Fruit fly (Drosophila melanogaster): ENCODE measurements around the gene Herp.

The Herp gene

dm6 chr2L:7777979-7778692 lies 21.7 kb downstream of the Herp start, which contains the start of gene CG7179 (continued):
- TF ChIP-seq CG6175 (GFP tag; IDR thresholded peaks at IDR 0.05) (no peak), Poxn (GFP tag; IDR thresholded peaks at IDR 0.05) (no peak), CG12155 (GFP tag; optimal IDR thresholded peaks at IDR 0.05) (no peak), MTF-1 (GFP tag; optimal IDR thresholded peaks at IDR 0.05; ENCODE audit: borderline replicate concordance) (no peak), CoRest (tag; optimal IDR thresholded peaks at IDR 0.05) (peak; percentile 21), CG4360 (GFP tag; IDR thresholded peaks at IDR 0.05) (no peak), nmo (GFP tag; optimal IDR thresholded peaks at IDR 0.05) (no peak), GATAe (GFP tag; conservative IDR thresholded peaks at IDR 0.05) (no peak), CHES-1-like (GFP tag; optimal IDR thresholded peaks at IDR 0.05) (no peak), Optix (GFP tag; IDR thresholded peaks at IDR 0.05) (no peak), hb (GFP tag; IDR thresholded peaks at IDR 0.05; ENCODE audit: partially characterized antibody) (no peak), schlank (tag; optimal IDR thresholded peaks at IDR 0.05) (no peak), Dek (tag; optimal IDR thresholded peaks at IDR 0.05) (no peak), Hr78 (GFP tag; optimal IDR thresholded peaks at IDR 0.05) (no peak), repo (GFP tag; optimal IDR thresholded peaks at IDR 0.05) (no peak), HLHmδ (GFP tag; optimal IDR thresholded peaks at IDR 0.05) (no peak), CG17612 (GFP tag; IDR thresholded peaks at IDR 0.05) (no peak), Ssrp (tag; optimal IDR thresholded peaks at IDR 0.05) (no peak), fd96Cb (tag; optimal IDR thresholded peaks at IDR 0.05) (no peak), pfk (GFP tag; optimal IDR thresholded peaks at IDR 0.05) (no peak), Med (GFP tag) (no peak), bsh (GFP tag; optimal IDR thresholded peaks at IDR 0.05) (no peak), BEAF-32 (GFP tag; optimal IDR thresholded peaks at IDR 0.05) (no peak), HHEX (GFP tag; optimal IDR thresholded peaks at IDR 0.05) (peak; percentile 38), CG1603 (tag; optimal IDR thresholded peaks at IDR 0.05) (no peak), Sox100B (GFP tag; optimal IDR thresholded peaks at IDR 0.05) (peak; percentile 5), CG5953 (GFP tag; IDR thresholded peaks at IDR 0.05) (no peak), Taf1 (GFP tag; IDR thresholded peaks at IDR 0.05) (no peak), ATbp (GFP tag; optimal IDR thresholded peaks at IDR 0.05) (peak; percentile 38), Max (GFP tag; optimal IDR thresholded peaks at IDR 0.05) (no peak), Rfx (GFP tag; IDR thresholded peaks at IDR 0.05) (no peak), MESR4 (GFP tag; optimal IDR thresholded peaks at IDR 0.05) (no peak), CG3163 (GFP tag; optimal IDR thresholded peaks at IDR 0.05) (no peak), odd (GFP tag; optimal IDR thresholded peaks at IDR 0.05) (no peak), NfI (GFP tag; optimal IDR thresholded peaks at IDR 0.05) (no peak), CG15601 (tag; optimal IDR thresholded peaks at IDR 0.05) (no peak), ci (GFP tag; IDR thresholded peaks at IDR 0.05) (0 out of 3 replicates have a peak, but pooled peaks have one; percentile 11), Camta (GFP tag; optimal IDR thresholded peaks at IDR 0.05) (no peak), CG16815 (GFP tag; optimal IDR thresholded peaks at IDR 0.05) (no peak), CG10462 (GFP tag; optimal IDR thresholded peaks at IDR 0.05) (no peak), wor (GFP tag; IDR thresholded peaks at IDR 0.05) (no peak), fru (optimal IDR thresholded peaks at IDR 0.05) (no peak), Sox102F (GFP tag; optimal IDR thresholded peaks at IDR 0.05) (peak; percentile 0), CG18599 (GFP tag; optimal IDR thresholded peaks at IDR 0.05) (peak; percentile 38), CG7839 (tag; optimal IDR thresholded peaks at IDR 0.05) (peak; percentile 25), chif (GFP tag; optimal IDR thresholded peaks at IDR 0.05) (no peak), Dll (GFP tag; IDR thresholded peaks at IDR 0.05; ENCODE audit: partially characterized antibody) (no peak), NK7.1 (GFP tag; optimal IDR thresholded peaks at IDR 0.05) (no peak), Hr39 (optimal IDR thresholded peaks at IDR 0.05) (no peak)
